Worm (Caenorhabditis elegans) whole organism, late embryonic: ENCODE data around the gene reps-1.

Experiments
- ama-1 ChIP-seq: fragments of 150-350 bp; optimal IDR thresholded peaks from 2 replicates; lab custom pipeline; 2014
- ceh-31 ChIP-seq: sonication (generic microtip); optimal IDR thresholded peaks from 2 replicates; lab custom pipeline; 2016; ENCODE audit warnings: missing genetic modification characterization, missing compliant biosample characterization
- ceh-48 ChIP-seq: sonication (generic microtip); optimal IDR thresholded peaks from 2 replicates; lab custom pipeline; 2016; ENCODE audit warnings: missing genetic modification characterization, inconsistent platforms, missing compliant biosample characterization
- nfya-1 ChIP-seq: sonication (generic microtip); optimal IDR thresholded peaks from 2 replicates; lab custom pipeline; 2017; ENCODE audit warnings: missing genetic modification characterization, mild to moderate bottlenecking, missing compliant biosample characterization, antibody characterized with exemption, moderate library complexity
- nhr-11 ChIP-seq: fragments of 150-350 bp; optimal IDR thresholded peaks from 2 replicates; lab custom pipeline; 2014; ENCODE audit warnings: missing biosample characterization, missing genetic modification characterization
- pros-1 ChIP-seq: fragments of 150-350 bp; optimal IDR thresholded peaks from 2 replicates; lab custom pipeline; 2014; ENCODE audit warnings: missing biosample characterization, missing genetic modification reagents, missing genetic modification characterization
- ref-2 ChIP-seq: sonication (generic microtip); optimal IDR thresholded peaks from 2 replicates; lab custom pipeline; 2016; ENCODE audit warnings: missing genetic modification characterization, missing compliant biosample characterization
- rnt-1 ChIP-seq: sonication (generic microtip); optimal IDR thresholded peaks from 2 replicates; lab custom pipeline; 2016; ENCODE audit warnings: missing genetic modification characterization, missing compliant biosample characterization
- unc-86 ChIP-seq: sonication (generic microtip); optimal IDR thresholded peaks from 2 replicates; lab custom pipeline; 2016; ENCODE audit warnings: missing genetic modification characterization, missing compliant biosample characterization

ce11 chrV:18980980-18981529 lies 9.2 kb downstream of the reps-1 start, which contains the start of the genes mrps-35 and sws-1:
- TF ChIP-seq ceh-48 (tag; lab: Kevin White, UChicago) (no peak), rnt-1 (tag; lab: Kevin White, UChicago) (peak; percentile 87), ceh-31 (peak; percentile 97), unc-86 (no peak), nfya-1 (tag; lab: Kevin White, UChicago) (peak; percentile 18), nhr-11 (tag; lab: Kevin White, UChicago) (no peak), pros-1 (tag; lab: Kevin White, UChicago) (no peak), ref-2 (tag; lab: Kevin White, UChicago) (peak; percentile 92), ama-1 (lab: Kevin White, UChicago) (no peak)
